Fruit fly (Drosophila melanogaster): Measurements from ENCODE around the gene PNUTS.

Gene PNUTS

DNA sequence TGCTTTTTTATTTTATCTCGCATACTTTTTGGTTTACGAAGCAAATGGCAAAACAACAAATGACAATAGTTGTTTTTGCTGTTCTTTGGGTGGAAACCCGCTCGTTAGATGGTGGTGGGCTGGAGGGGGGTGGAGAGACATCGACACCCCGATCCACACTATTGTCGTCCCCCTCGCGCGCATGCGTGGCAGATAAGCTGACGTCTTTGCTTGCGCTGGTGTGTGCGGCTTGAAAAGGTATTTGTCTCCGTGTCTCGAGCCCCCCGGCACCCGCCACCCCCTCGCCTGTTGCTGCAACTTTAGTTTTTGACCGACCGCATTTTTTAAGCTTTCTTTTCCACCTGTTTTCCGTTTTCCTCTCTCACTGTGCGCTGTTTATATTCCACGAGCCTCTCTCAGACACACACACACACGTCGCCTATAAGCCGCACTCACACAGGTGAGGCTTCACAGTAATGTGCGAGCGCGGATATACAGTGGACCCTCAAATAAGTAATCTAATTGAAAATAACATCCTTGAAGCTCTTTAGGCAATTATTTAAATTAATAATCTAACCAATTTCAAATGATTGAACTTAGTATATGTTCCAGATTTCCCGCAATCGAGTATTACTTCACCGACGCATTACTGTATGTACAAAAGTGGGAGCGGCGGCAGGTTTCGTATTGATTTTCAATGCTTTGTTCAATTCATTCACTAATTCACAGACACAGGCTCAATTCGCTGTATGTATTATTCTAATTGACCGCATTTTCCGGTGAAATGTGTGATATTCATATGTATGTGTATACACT lies 3.1 kb upstream of the PNUTS start (continued):
- TF ChIP-seq Lhr (GFP tag; optimal IDR thresholded peaks at IDR 0.05) (peak; percentile 63), CG18599 (GFP tag; optimal IDR thresholded peaks at IDR 0.05) (peak; percentile 93), BEAF-32 (GFP tag; optimal IDR thresholded peaks at IDR 0.05) (no peak), D19A (tag; optimal IDR thresholded peaks at IDR 0.05) (peak; percentile 80), disco-r (GFP tag; optimal IDR thresholded peaks at IDR 0.05) (peak; percentile 84), twi (tag; optimal IDR thresholded peaks at IDR 0.05) (peak; percentile 83), CG7786 (GFP tag; optimal IDR thresholded peaks at IDR 0.05) (peak; percentile 88), ind (GFP tag; optimal IDR thresholded peaks at IDR 0.05) (peak; percentile 93), Ets65A (GFP tag) (peak; percentile 99), ewg (GFP tag; optimal IDR thresholded peaks at IDR 0.05) (peak; percentile 71), Med (GFP tag) (peak; percentile 99), Spps (tag; optimal IDR thresholded peaks at IDR 0.05) (peak; percentile 75), pb (GFP tag; optimal IDR thresholded peaks at IDR 0.05) (peak; percentile 54), CG17802 (tag; optimal IDR thresholded peaks at IDR 0.05) (peak; percentile 78), CG16813 (GFP tag; IDR thresholded peaks at IDR 0.05; ENCODE audit: partially characterized antibody) (no peak), CG10959 (GFP tag; IDR thresholded peaks at IDR 0.05) (peak; percentile 91), usp (GFP tag; optimal IDR thresholded peaks at IDR 0.05) (no peak), CG14667 (GFP tag; IDR thresholded peaks at IDR 0.05) (peak; percentile 89), amos (GFP tag; IDR thresholded peaks at IDR 0.05; ENCODE audit: partially characterized antibody) (0 out of 2 replicates have a peak, but pooled peaks have one; percentile 14), CG30020 (tag; optimal IDR thresholded peaks at IDR 0.05) (peak; percentile 60), Opbp (GFP tag; IDR thresholded peaks at IDR 0.05; ENCODE audit: partially characterized antibody) (peak; percentile 55; the same call in 2 of the 3 replicates), CG31441 (GFP tag; IDR thresholded peaks at IDR 0.05) (peak; percentile 88), Dad (GFP tag; optimal IDR thresholded peaks at IDR 0.05) (peak; percentile 90), Six4 (GFP tag; optimal IDR thresholded peaks at IDR 0.05) (peak; percentile 81), CG12659 (GFP tag; optimal IDR thresholded peaks at IDR 0.05) (peak; percentile 94), YL-1 (GFP tag; optimal IDR thresholded peaks at IDR 0.05) (peak; percentile 70), corto (GFP tag; optimal IDR thresholded peaks at IDR 0.05) (peak; percentile 89), Max (GFP tag; optimal IDR thresholded peaks at IDR 0.05) (peak; percentile 89), CG4282 (GFP tag; optimal IDR thresholded peaks at IDR 0.05) (peak; percentile 32), CG17829 (tag; optimal IDR thresholded peaks at IDR 0.05) (peak; percentile 90), CG7372 (GFP tag; IDR thresholded peaks at IDR 0.05) (peak; percentile 93), cwo (GFP tag; optimal IDR thresholded peaks at IDR 0.05) (peak; percentile 85), Sry-δ (GFP tag; optimal IDR thresholded peaks at IDR 0.05) (peak; percentile 37), luna (GFP tag; optimal IDR thresholded peaks at IDR 0.05) (peak; percentile 74), tup (GFP tag; optimal IDR thresholded peaks at IDR 0.05) (peak; percentile 85), gt (GFP tag; IDR thresholded peaks at IDR 0.05) (peak; percentile 68; the same call in 1 of the 2 replicates), da (GFP tag; optimal IDR thresholded peaks at IDR 0.05) (no peak), Rx (GFP tag; IDR thresholded peaks at IDR 0.05) (peak; percentile 90), ERR (GFP tag; optimal IDR thresholded peaks at IDR 0.05) (peak; percentile 85), NfI (GFP tag; optimal IDR thresholded peaks at IDR 0.05) (peak; percentile 94), slbo (GFP tag; IDR thresholded peaks at IDR 0.05) (peak; percentile 97), CG14050 (GFP tag; IDR thresholded peaks at IDR 0.05) (peak; percentile 94), CG12299 (tag; optimal IDR thresholded peaks at IDR 0.05) (peak; percentile 93), tll (GFP tag; optimal IDR thresholded peaks at IDR 0.05) (no peak), esg (GFP tag; conservative IDR thresholded peaks at IDR 0.05) (peak; percentile 92), ssp (GFP tag; IDR thresholded peaks at IDR 0.05) (peak; percentile 86), Hsf (GFP tag; optimal IDR thresholded peaks at IDR 0.05) (peak; percentile 92), CG18011 (GFP tag; optimal IDR thresholded peaks at IDR 0.05) (peak; percentile 73), Dfd (GFP tag; optimal IDR thresholded peaks at IDR 0.05) (no peak)

Data from whole organism, embryonic.